Worm (Caenorhabditis elegans) whole organism, L4 larva: ENCODE measurements around the gene sri-36.
"Not testable (repeated sequence)": the region's sequence is repeated elsewhere in the genome, so short reads cannot be mapped to it uniquely, and the experiment has no call there.

Experiments used
- dve-1 ChIP-seq: sonication (generic microtip); optimal IDR thresholded peaks from 2 replicates; lab custom pipeline; 2017; ENCODE audit warnings: antibody characterized with exemption, mild to moderate bottlenecking, missing genetic modification characterization, missing compliant biosample characterization; ENCODE audit not compliant: insufficient read depth
- egl-27 ChIP-seq: sonication (generic microtip); optimal IDR thresholded peaks from 3 replicates; lab custom pipeline; 2017; ENCODE audit warnings: missing biosample characterization, missing genetic modification reagents, missing genetic modification characterization
- lin-13 ChIP-seq: fragments of 150-350 bp; optimal IDR thresholded peaks from 2 replicates; lab custom pipeline; 2014; ENCODE audit warnings: missing biosample characterization, missing genetic modification reagents, missing genetic modification characterization
- lin-39 ChIP-seq: fragments of 150-350 bp; optimal IDR thresholded peaks from 2 replicates; lab custom pipeline; 2014; ENCODE audit warnings: missing biosample characterization, missing genetic modification reagents, missing genetic modification characterization
- nhr-77 ChIP-seq: fragments of 150-350 bp; optimal IDR thresholded peaks from 2 replicates; lab custom pipeline; 2014; ENCODE audit warnings: missing biosample characterization, missing genetic modification characterization
- unc-39 ChIP-seq: sonication (generic microtip); optimal IDR thresholded peaks from 2 replicates; lab custom pipeline; 2017; ENCODE audit warnings: missing biosample characterization, missing genetic modification characterization
- unc-62 ChIP-seq, 3 experiments: fragments of 150-350 bp in 1 of 3; sonication (generic microtip); optimal IDR thresholded peaks in 2 of 3; peaks in 1 of 3; 1 replicate in 1 of 3; 2 replicates in 2 of 3; lab custom pipeline; 2014 to 2017; ENCODE audit warnings: missing biosample characterization in 3 of 3, missing genetic modification characterization in 3 of 3, missing genetic modification reagents in 3 of 3, missing genotype in 1 of 3

ce11 chrII:2600176-2600575 lies 14.8 kb upstream of the sri-36 start, which contains the start of gene F33H12.1:
- not testable (repeated sequence) for TF ChIP-seq lin-39 (tag; lab: Kevin White, UChicago); egl-27; unc-39; dve-1 (tag; lab: Kevin White, UChicago); nhr-77 (tag; lab: Kevin White, UChicago); unc-62 (GFP tag; optimal IDR thresholded peaks at IDR 0.05 in 1 of 2; lab: Kevin White, UChicago); unc-62 (tag; optimal IDR thresholded peaks at IDR 0.05; lab: Kevin White, UChicago); lin-13
